Fruit fly (Drosophila melanogaster) whole organism, embryonic: ENCODE data around the gene Decay.

Experiments used
- Antp ChIP-seq: fragments of 200-800 bp; sonication (Bioruptor generic); optimal IDR thresholded peaks from 3 replicates; lab custom pipeline; 2016; ENCODE audit warnings: missing biosample characterization, missing genetic modification characterization
- CG10565 ChIP-seq: fragments of 200-800 bp; sonication (Bioruptor generic); optimal IDR thresholded peaks from 3 replicates; lab custom pipeline; 2016; ENCODE audit warnings: missing biosample characterization, mild to moderate bottlenecking, missing genetic modification characterization
- CG10654 ChIP-seq: fragments of 200-800 bp; sonication (Bioruptor generic); optimal IDR thresholded peaks from 2 replicates; lab custom pipeline; 2016; ENCODE audit warnings: missing biosample characterization, missing genetic modification characterization
- CG12744 ChIP-seq: fragments of 200-800 bp; sonication (Bioruptor generic); optimal IDR thresholded peaks from 2 replicates; lab custom pipeline; 2016; ENCODE audit warnings: missing biosample characterization, missing genetic modification characterization
- CG14965 ChIP-seq: fragments of 200-800 bp; sonication (Bioruptor generic); optimal IDR thresholded peaks from 2 replicates; lab custom pipeline; 2016; ENCODE audit warnings: missing biosample characterization, missing genetic modification characterization, borderline replicate concordance
- CG17361 ChIP-seq: fragments of 200-800 bp; sonication (Bioruptor generic); IDR thresholded peaks from 3 replicates; pipeline ENCODE4 v1.3.6; 2022; ENCODE audit warnings: missing biosample characterization, missing genetic modification characterization
- CG17612 ChIP-seq: fragments of 200-800 bp; sonication (Bioruptor generic); IDR thresholded peaks from 2 replicates; pipeline ENCODE4 v1.3.6; 2022; ENCODE audit warnings: missing biosample characterization, missing genetic modification characterization
- CG3163 ChIP-seq: fragments of 200-800 bp; sonication (Bioruptor generic); optimal IDR thresholded peaks from 3 replicates; lab custom pipeline; 2016; ENCODE audit warnings: missing biosample characterization, missing genetic modification characterization
- CG3838 ChIP-seq: fragments of 200-800 bp; sonication (Bioruptor generic); optimal IDR thresholded peaks from 3 replicates; lab custom pipeline; 2016; ENCODE audit warnings: missing biosample characterization, missing genetic modification characterization
- CG4424 ChIP-seq: fragments of 200-800 bp; sonication (Bioruptor generic); optimal IDR thresholded peaks from 3 replicates; lab custom pipeline; 2016; ENCODE audit warnings: missing biosample characterization, missing genetic modification characterization
- CG4854 ChIP-seq: fragments of 200-800 bp; sonication (Bioruptor generic); optimal IDR thresholded peaks from 2 replicates; lab custom pipeline; 2016; ENCODE audit warnings: missing biosample characterization, missing genetic modification characterization, inconsistent platforms
- CG7357 ChIP-seq: fragments of 200-800 bp; sonication (Bioruptor generic); IDR thresholded peaks from 3 replicates; pipeline ENCODE4 v1.3.6; 2022; ENCODE audit warnings: missing biosample characterization, missing genetic modification characterization
- CG7556 ChIP-seq: fragments of 200-800 bp; sonication (Bioruptor generic); optimal IDR thresholded peaks from 2 replicates; lab custom pipeline; 2017; ENCODE audit warnings: missing biosample characterization, mild to moderate bottlenecking, missing genetic modification characterization
- CrebB ChIP-seq: fragments of 200-800 bp; sonication (Bioruptor generic); optimal IDR thresholded peaks from 3 replicates; lab custom pipeline; 2018; ENCODE audit warnings: missing biosample characterization, mild to moderate bottlenecking, missing genetic modification characterization
- D ChIP-seq, 2 experiments: fragments of 200-800 bp in 1 of 2; fragments of >200 bp in 1 of 2; sonication (Bioruptor generic) in 1 of 2; optimal IDR thresholded peaks; 2 replicates in 1 of 2; 3 replicates in 1 of 2; lab custom pipeline; 2017; ENCODE audit warnings: mild to moderate bottlenecking in 1 of 2, missing biosample characterization in 1 of 2, missing genetic modification characterization in 1 of 2, missing genetic modification reagents in 1 of 2
- Doc2 ChIP-seq: fragments of 200-800 bp; sonication (Bioruptor generic); IDR thresholded peaks from 2 replicates; pipeline ENCODE4 v1.3.6; 2022; ENCODE audit warnings: missing biosample characterization, missing genetic modification characterization
- Dp ChIP-seq: fragments of 200-800 bp; sonication (Bioruptor generic); optimal IDR thresholded peaks from 2 replicates; lab custom pipeline; 2018; ENCODE audit warnings: missing biosample characterization, mild to moderate bottlenecking, missing genetic modification characterization, moderate library complexity
- Ets65A ChIP-seq: fragments of 200-800 bp; sonication (Bioruptor generic); peaks from one replicate; lab custom pipeline; 2016; ENCODE audit warnings: missing biosample characterization, missing genetic modification characterization
- Hey ChIP-seq: fragments of 200-800 bp; sonication (Bioruptor generic); optimal IDR thresholded peaks from 3 replicates; lab custom pipeline; 2018; ENCODE audit warnings: missing biosample characterization, mild to moderate bottlenecking, missing genetic modification characterization
- Jarid2 ChIP-seq: fragments of 200-800 bp; sonication (Bioruptor generic); optimal IDR thresholded peaks from 3 replicates; lab custom pipeline; 2017; ENCODE audit warnings: mild to moderate bottlenecking, missing biosample characterization, missing genetic modification reagents, missing genetic modification characterization
- Mad ChIP-seq: fragments of 200-800 bp; sonication (Bioruptor generic); optimal IDR thresholded peaks from 2 replicates; lab custom pipeline; 2016; ENCODE audit warnings: missing biosample characterization, missing genetic modification characterization
- Max ChIP-seq: fragments of 200-800 bp; sonication (Bioruptor generic); optimal IDR thresholded peaks from 2 replicates; lab custom pipeline; 2016; ENCODE audit warnings: missing biosample characterization, mild to moderate bottlenecking, missing genetic modification characterization
- Meics ChIP-seq: fragments of 200-800 bp; sonication (Bioruptor generic); optimal IDR thresholded peaks from 2 replicates; lab custom pipeline; 2017; ENCODE audit warnings: missing biosample characterization, mild to moderate bottlenecking, missing genetic modification characterization
- Mes4 ChIP-seq: fragments of 200-800 bp; sonication (Bioruptor generic); optimal IDR thresholded peaks from 2 replicates; lab custom pipeline; 2016; ENCODE audit warnings: missing biosample characterization, missing genetic modification characterization
- Myb ChIP-seq: fragments of 200-800 bp; sonication (Bioruptor generic); optimal IDR thresholded peaks from 2 replicates; lab custom pipeline; 2016; ENCODE audit warnings: missing biosample characterization, missing genetic modification characterization
- Opbp ChIP-seq: fragments of 200-800 bp; sonication (Bioruptor generic); IDR thresholded peaks from 3 replicates; pipeline ENCODE4 v1.3.6; 2022; ENCODE audit warnings: missing biosample characterization, missing genetic modification characterization; ENCODE audit not compliant: partially characterized antibody
- Pdp1 ChIP-seq, 2 experiments: fragments of 200-800 bp; sonication (Bioruptor generic); optimal IDR thresholded peaks; 3 replicates each; lab custom pipeline; 2016; ENCODE audit warnings: missing biosample characterization in 2 of 2, missing genetic modification characterization in 2 of 2, mild to moderate bottlenecking in 1 of 2, moderate library complexity in 1 of 2
- Sox100B ChIP-seq: fragments of 200-800 bp; sonication (Bioruptor generic); optimal IDR thresholded peaks from 3 replicates; lab custom pipeline; 2018; ENCODE audit warnings: missing biosample characterization, mild to moderate bottlenecking, missing genetic modification characterization
- ap ChIP-seq: fragments of 200-800 bp; sonication (Bioruptor generic); IDR thresholded peaks from 2 replicates; pipeline ENCODE4 v1.3.6; 2022; ENCODE audit warnings: missing biosample characterization, missing genetic modification characterization
- bab2 ChIP-seq: fragments of 200-800 bp; sonication (Bioruptor generic); optimal IDR thresholded peaks from 2 replicates; lab custom pipeline; 2016; ENCODE audit warnings: missing biosample characterization, missing genetic modification characterization
- bowl ChIP-seq: fragments of 200-800 bp; sonication (Bioruptor generic); IDR thresholded peaks from 2 replicates; pipeline ENCODE4 v1.3.6; 2022; ENCODE audit warnings: missing biosample characterization, missing genetic modification characterization
- bsh ChIP-seq, 2 experiments: fragments of 200-800 bp; sonication (Bioruptor generic); optimal IDR thresholded peaks; 2 replicates each; lab custom pipeline; 2017 to 2018; ENCODE audit warnings: mild to moderate bottlenecking in 2 of 2, missing biosample characterization in 2 of 2, missing genetic modification characterization in 2 of 2, moderate library complexity in 1 of 2
- cad ChIP-seq: fragments of >200 bp; optimal IDR thresholded peaks from 2 replicates; lab custom pipeline; 2017; ENCODE audit warnings: missing biosample characterization, missing genetic modification characterization
- gfzf ChIP-seq: fragments of 200-800 bp; sonication (Bioruptor generic); optimal IDR thresholded peaks from 2 replicates; lab custom pipeline; 2016; ENCODE audit warnings: missing biosample characterization, mild to moderate bottlenecking, missing genetic modification characterization, moderate library complexity
- hb ChIP-seq: fragments of 200-800 bp; sonication (Bioruptor generic); IDR thresholded peaks from 3 replicates; pipeline ENCODE4 v1.3.6; 2022; ENCODE audit warnings: missing biosample characterization, missing genetic modification characterization; ENCODE audit not compliant: partially characterized antibody
- insv ChIP-seq, 2 experiments: fragments of 200-800 bp; sonication (Bioruptor generic); optimal IDR thresholded peaks; 3 replicates each; lab custom pipeline; 2016 to 2018; ENCODE audit warnings: missing biosample characterization in 2 of 2, missing genetic modification characterization in 2 of 2
- lola ChIP-seq, 3 experiments: fragments of >200 bp in 2 of 3; fragments of 200-800 bp in 1 of 3; sonication (Bioruptor generic) in 1 of 3; optimal IDR thresholded peaks; 2 replicates each; lab custom pipeline; 2017 to 2019; ENCODE audit warnings: missing biosample characterization in 3 of 3, missing genetic modification characterization in 3 of 3, mild to moderate bottlenecking in 1 of 3, moderate library complexity in 1 of 3
- mirr ChIP-seq: fragments of 200-800 bp; sonication (Bioruptor generic); optimal IDR thresholded peaks from 3 replicates; lab custom pipeline; 2018; ENCODE audit warnings: missing biosample characterization, mild to moderate bottlenecking, missing genetic modification characterization
- nom ChIP-seq: fragments of 200-800 bp; sonication (Bioruptor generic); optimal IDR thresholded peaks from 2 replicates; lab custom pipeline; 2017; ENCODE audit warnings: missing biosample characterization, missing genetic modification characterization, mild to moderate bottlenecking, moderate library complexity, missing genetic modification reagents
- phol ChIP-seq: fragments of 200-800 bp; sonication (Bioruptor generic); optimal IDR thresholded peaks from 3 replicates; lab custom pipeline; 2018; ENCODE audit warnings: missing biosample characterization, mild to moderate bottlenecking, missing genetic modification characterization, moderate library complexity
- prd ChIP-seq, 3 experiments: fragments of >200 bp in 2 of 3; fragments of 200-800 bp in 1 of 3; sonication (Bioruptor generic) in 1 of 3; optimal IDR thresholded peaks in 2 of 3; IDR thresholded peaks in 1 of 3; 2 replicates in 2 of 3; 3 replicates in 1 of 3; pipeline versions ENCODE4 v1.3.6 to Lab custom; 2017 to 2022; ENCODE audit warnings: missing biosample characterization in 1 of 3, missing genetic modification characterization in 1 of 3
- rib ChIP-seq: fragments of 200-800 bp; sonication (Bioruptor generic); IDR thresholded peaks from 2 replicates; pipeline ENCODE4 v1.3.6; 2022; ENCODE audit warnings: missing biosample characterization, missing genetic modification characterization
- ro ChIP-seq: fragments of 200-800 bp; sonication (Bioruptor generic); IDR thresholded peaks from 2 replicates; pipeline ENCODE4 v1.3.6; 2022; ENCODE audit warnings: missing biosample characterization, missing genetic modification characterization
- sens ChIP-seq: fragments of 200-800 bp; sonication (Bioruptor generic); peaks from one replicate; lab custom pipeline; 2016; ENCODE audit warnings: missing biosample characterization, missing genetic modification characterization
- sisA ChIP-seq: fragments of 200-800 bp; sonication (Bioruptor generic); IDR thresholded peaks from 2 replicates; pipeline ENCODE4 v1.3.6; 2022; ENCODE audit warnings: missing biosample characterization, missing genetic modification characterization
- stc ChIP-seq: fragments of 200-800 bp; sonication (Bioruptor generic); IDR thresholded peaks from 2 replicates; pipeline ENCODE4 v1.3.6; 2022; ENCODE audit warnings: missing biosample characterization, missing genetic modification characterization
- twi ChIP-seq: fragments of 200-800 bp; optimal IDR thresholded peaks from 2 replicates; lab custom pipeline; 2019; ENCODE audit warnings: missing biosample characterization, mild to moderate bottlenecking, missing genetic modification characterization, moderate library complexity
- zen ChIP-seq: fragments of 200-800 bp; sonication (Bioruptor generic); optimal IDR thresholded peaks from 3 replicates; lab custom pipeline; 2018; ENCODE audit warnings: missing biosample characterization, mild to moderate bottlenecking, missing genetic modification characterization, moderate library complexity

Decay gene

dm6 chr3R:16528429-16528828 lies 27.6 kb upstream of the Decay start:
- TF ChIP-seq Meics (GFP tag; lab: Kevin White, UChicago) (no peak), Mes4 (no peak), twi (tag; lab: Kevin White, UChicago) (peak; percentile 53), cad (peak; percentile 82), sisA (GFP tag; lab: Robert Waterston, UW) (peak; percentile 22; the same call in 1 of the 2 replicates), zen (peak; percentile 96), D (optimal IDR thresholded peaks at IDR 0.05; lab: Kevin White, UChicago) (peak; percentile 40), D (GFP tag; optimal IDR thresholded peaks at IDR 0.05; lab: Kevin White, UChicago) (no peak), prd (optimal IDR thresholded peaks at IDR 0.05; lab: Kevin White, UChicago) (no peak), prd (GFP tag; IDR thresholded peaks at IDR 0.05; lab: Robert Waterston, UW) (peak; percentile 19; the same call in 1 of the 3 replicates), Ets65A (GFP tag; lab: Kevin White, UChicago) (peak; percentile 10), CG4854 (GFP tag; lab: Kevin White, UChicago) (no peak), hb (GFP tag; lab: Robert Waterston, UW) (0 out of 3 replicates have a peak, but pooled peaks have one; percentile 39), Doc2 (GFP tag; lab: Robert Waterston, UW) (no peak), Jarid2 (GFP tag; lab: Kevin White, UChicago) (no peak), Antp (GFP tag; lab: Kevin White, UChicago) (no peak), CG3838 (GFP tag; lab: Kevin White, UChicago) (no peak), Mad (GFP tag; lab: Kevin White, UChicago) (no peak), CG14965 (GFP tag; lab: Kevin White, UChicago) (no peak), Pdp1 (GFP tag; optimal IDR thresholded peaks at IDR 0.05; lab: Kevin White, UChicago) (no peak), ap (GFP tag; lab: Robert Waterston, UW) (no peak), Opbp (0 out of 3 replicates have a peak, but pooled peaks have one; percentile 20)

dm6 chr3R:16526697-16527370 lies 26.0 kb upstream of the Decay start:
- TF ChIP-seq ro (no peak), CG10565 (no peak), CG12744 (GFP tag; lab: Kevin White, UChicago) (no peak), nom (GFP tag; lab: Kevin White, UChicago) (peak; percentile 56), mirr (no peak), Hey (tag; lab: Kevin White, UChicago) (no peak), twi (tag; lab: Kevin White, UChicago) (no peak), phol (tag; lab: Kevin White, UChicago) (peak; percentile 5), lola (GFP tag; optimal IDR thresholded peaks at IDR 0.05; lab: Kevin White, UChicago) (no peak), sens (peak; percentile 36), Sox100B (GFP tag; lab: Kevin White, UChicago) (no peak), Dp (GFP tag; lab: Kevin White, UChicago) (no peak), CG7357 (GFP tag; lab: Robert Waterston, UW) (no peak), gfzf (no peak), bab2 (no peak), bowl (GFP tag; lab: Robert Waterston, UW) (no peak), CG4424 (GFP tag; lab: Kevin White, UChicago) (no peak), CG10654 (no peak), Myb (GFP tag; lab: Kevin White, UChicago) (no peak), Max (GFP tag; lab: Kevin White, UChicago) (no peak), CG7556 (GFP tag; lab: Kevin White, UChicago) (no peak), stc (GFP tag; lab: Robert Waterston, UW) (no peak), rib (GFP tag; lab: Robert Waterston, UW) (no peak), CrebB (tag; lab: Kevin White, UChicago) (no peak), bsh (GFP tag; optimal IDR thresholded peaks at IDR 0.05; lab: Kevin White, UChicago) (peak in 1 of 2 experiments; percentile 66), CG17361 (GFP tag; lab: Robert Waterston, UW) (no peak), CG3163 (GFP tag; lab: Kevin White, UChicago) (no peak), CG17612 (GFP tag; lab: Robert Waterston, UW) (no peak), Ets65A (GFP tag; lab: Kevin White, UChicago) (peak; percentile 90), insv (GFP tag; optimal IDR thresholded peaks at IDR 0.05; lab: Kevin White, UChicago) (no peak)
